2 worm cellular contexts compared by ENCODE assay signal in genomic region chrIV:7023858-7024257, ce11.
TF ChIP-seq lines count a peak whose summit lies in the region.

adah-1 (plus strand) TSS chrIV:7024211.

TF ChIP-seq in whole organism, L1 larva, 84 proteins besides CTCF, POLR2A, EP300 and RAD21 (continued from another document):
- TF ChIP-seq nhr-19 (GFP tag; conservative IDR thresholded peaks at IDR 0.05; lab: Robert Waterston, UW) (peak; percentile 22; the same call in 1 of the 2 replicates), skn-1 (tag; optimal IDR thresholded peaks at IDR 0.05; lab: Kevin White, UChicago) (no peak), fkh-4 (tag; optimal IDR thresholded peaks at IDR 0.05; lab: Kevin White, UChicago; ENCODE audit: borderline replicate concordance) (no peak), ceh-82 (tag; optimal IDR thresholded peaks at IDR 0.05; lab: Kevin White, UChicago) (no peak), nhr-84 (tag; optimal IDR thresholded peaks at IDR 0.05; lab: Kevin White, UChicago) (no peak), C16A3.4 (tag; optimal IDR thresholded peaks at IDR 0.05; lab: Kevin White, UChicago) (no peak), pag-3 (tag; optimal IDR thresholded peaks at IDR 0.05; lab: Kevin White, UChicago; ENCODE audit: borderline replicate concordance, insufficient read depth) (no peak), snu-23 (GFP tag; optimal IDR thresholded peaks at IDR 0.05; lab: Kevin White, UChicago) (peak; percentile 45), swsn-7 (tag; optimal IDR thresholded peaks at IDR 0.05; lab: Kevin White, UChicago) (no peak), pax-3 (tag; optimal IDR thresholded peaks at IDR 0.05; lab: Kevin White, UChicago) (no peak), ceh-90 (tag; optimal IDR thresholded peaks at IDR 0.05; lab: Kevin White, UChicago) (no peak), sup-37 (GFP tag; optimal IDR thresholded peaks at IDR 0.05; lab: Kevin White, UChicago) (no peak), fos-1 (tag; optimal IDR thresholded peaks at IDR 0.05; lab: Kevin White, UChicago) (no peak), unc-30 (tag; optimal IDR thresholded peaks at IDR 0.05; lab: Kevin White, UChicago) (no peak), lin-14 (GFP tag; optimal IDR thresholded peaks at IDR 0.05; lab: Kevin White, UChicago) (peak; percentile 59), nhr-71 (tag; optimal IDR thresholded peaks at IDR 0.05; lab: Kevin White, UChicago) (peak; percentile 68), mef-2 (tag; optimal IDR thresholded peaks at IDR 0.05; lab: Kevin White, UChicago) (no peak), nhr-77 (tag; optimal IDR thresholded peaks at IDR 0.05; lab: Kevin White, UChicago) (no peak)

TF ChIP-seq in whole organism, L4 larva, 104 proteins besides CTCF, POLR2A, EP300 and RAD21 (continued from another document):
- TF ChIP-seq mxl-3 (GFP tag; optimal IDR thresholded peaks at IDR 0.05; lab: Kevin White, UChicago) (no peak), daf-16 (GFP tag; optimal IDR thresholded peaks at IDR 0.05; lab: Kevin White, UChicago) (no peak), daf-16 (tag; optimal IDR thresholded peaks at IDR 0.05; lab: Kevin White, UChicago) (no peak), tag-97 (GFP tag; IDR thresholded peaks at IDR 0.05; lab: Robert Waterston, UW) (no peak), lsy-2 (tag; optimal IDR thresholded peaks at IDR 0.05; lab: Kevin White, UChicago) (peak in 1 of 2 experiments; percentile 31), tra-1 (GFP tag; IDR thresholded peaks at IDR 0.05; lab: Robert Waterston, UW) (no peak), mep-1 (tag; optimal IDR thresholded peaks at IDR 0.05; lab: Kevin White, UChicago) (no peak), nhr-11 (tag; optimal IDR thresholded peaks at IDR 0.05; lab: Kevin White, UChicago) (no peak), mdt-29 (GFP tag; IDR thresholded peaks at IDR 0.05; lab: Robert Waterston, UW) (no peak), spr-1 (tag; optimal IDR thresholded peaks at IDR 0.05; lab: Kevin White, UChicago) (no peak), hlh-30 (tag; optimal IDR thresholded peaks at IDR 0.05; lab: Kevin White, UChicago; ENCODE audit: insufficient read depth) (peak; percentile 78), php-3 (GFP tag; IDR thresholded peaks at IDR 0.05; lab: Robert Waterston, UW) (no peak), T26A8.4 (GFP tag; IDR thresholded peaks at IDR 0.05; lab: Robert Waterston, UW) (no peak), aly-2 (tag; optimal IDR thresholded peaks at IDR 0.05; lab: Kevin White, UChicago) (no peak), zfp-2 (tag; optimal IDR thresholded peaks at IDR 0.05; lab: Kevin White, UChicago) (no peak), F26F4.8 (GFP tag; conservative IDR thresholded peaks at IDR 0.05; lab: Robert Waterston, UW) (no peak), nhr-102 (tag; optimal IDR thresholded peaks at IDR 0.05; lab: Kevin White, UChicago) (no peak), D1046.2 (GFP tag; IDR thresholded peaks at IDR 0.05; lab: Robert Waterston, UW) (no peak), gei-8 (GFP tag; optimal IDR thresholded peaks at IDR 0.05; lab: Kevin White, UChicago) (no peak)
